Worm (Caenorhabditis elegans) whole organism, L1 larva: ENCODE data around the gene srh-24.
A peak's percentile ranks its signal among the peaks of the same experiment; 100 is the strongest.

Experiments
- F16B12.6 ChIP-seq: fragments of 150-350 bp; optimal IDR thresholded peaks from 2 replicates; lab custom pipeline; 2014; ENCODE audit warnings: missing biosample characterization, missing genetic modification characterization
- aha-1 ChIP-seq: fragments of 150-350 bp; optimal IDR thresholded peaks from 2 replicates; lab custom pipeline; 2014; ENCODE audit warnings: missing biosample characterization, missing genetic modification characterization
- ama-1 ChIP-seq: fragments of 150-350 bp; optimal IDR thresholded peaks from 2 replicates; lab custom pipeline; 2014
- blmp-1 ChIP-seq: fragments of 150-350 bp; optimal IDR thresholded peaks from 2 replicates; lab custom pipeline; 2014; ENCODE audit warnings: missing biosample characterization, missing genetic modification characterization
- ceh-82 ChIP-seq, 3 experiments: fragments of 150-350 bp in 1 of 3; sonication (generic microtip) in 2 of 3; optimal IDR thresholded peaks; 2 replicates each; lab custom pipeline; 2014 to 2017; ENCODE audit warnings: missing biosample characterization in 3 of 3, missing genetic modification characterization in 3 of 3
- ces-1 ChIP-seq: fragments of 150-350 bp; optimal IDR thresholded peaks from 2 replicates; lab custom pipeline; 2014; ENCODE audit warnings: missing biosample characterization, missing genetic modification reagents, missing genetic modification characterization
- dpl-1 ChIP-seq, 3 experiments: fragments of 150-350 bp in 2 of 3; sonication (generic microtip) in 1 of 3; optimal IDR thresholded peaks; 2 replicates each; lab custom pipeline; 2014 to 2017; ENCODE audit warnings: missing biosample characterization in 3 of 3, missing genetic modification characterization in 3 of 3, missing genetic modification reagents in 3 of 3
- dsc-1 ChIP-seq: sonication (generic microtip); optimal IDR thresholded peaks from 2 replicates; lab custom pipeline; 2016; ENCODE audit warnings: mild to moderate bottlenecking, missing genetic modification characterization, missing compliant biosample characterization
- elt-2 ChIP-seq: sonication (generic microtip); optimal IDR thresholded peaks from 2 replicates; lab custom pipeline; 2016; ENCODE audit warnings: missing genetic modification characterization, mild to moderate bottlenecking, inconsistent platforms, missing compliant biosample characterization, missing genetic modification reagents
- elt-3 ChIP-seq, 6 experiments: fragments of 150-350 bp in 1 of 6; sonication (generic microtip); optimal IDR thresholded peaks; 2 replicates each; lab custom pipeline; 2017 to 2018; ENCODE audit warnings: missing biosample characterization in 6 of 6, missing genetic modification characterization in 6 of 6, inconsistent platforms in 1 of 6
- fkh-10 ChIP-seq: sonication (generic microtip); optimal IDR thresholded peaks from 2 replicates; lab custom pipeline; 2017; ENCODE audit warnings: missing biosample characterization, missing genetic modification reagents, missing genetic modification characterization
- fkh-4 ChIP-seq: sonication (generic microtip); optimal IDR thresholded peaks from 2 replicates; lab custom pipeline; 2016; ENCODE audit warnings: missing compliant biosample characterization, missing genetic modification characterization, borderline replicate concordance
- fkh-8 ChIP-seq: sonication (generic microtip); optimal IDR thresholded peaks from 2 replicates; lab custom pipeline; 2016; ENCODE audit warnings: mild to moderate bottlenecking, missing genetic modification characterization, missing compliant biosample characterization
- fos-1 ChIP-seq: fragments of 150-350 bp; optimal IDR thresholded peaks from 2 replicates; lab custom pipeline; 2014; ENCODE audit warnings: missing biosample characterization, missing genetic modification characterization
- grh-1 ChIP-seq: fragments of 200-800 bp; sonication (Bioruptor generic); IDR thresholded peaks from 2 replicates; pipeline ENCODE4 v1.3.6; 2022; ENCODE audit warnings: missing genetic modification reagents, missing genetic modification characterization, missing compliant biosample characterization
- irx-1 ChIP-seq: sonication (generic microtip); optimal IDR thresholded peaks from 2 replicates; lab custom pipeline; 2016; ENCODE audit warnings: missing genetic modification characterization, missing compliant biosample characterization
- lin-13 ChIP-seq: fragments of 150-350 bp; optimal IDR thresholded peaks from 2 replicates; lab custom pipeline; 2014; ENCODE audit warnings: missing biosample characterization, missing genetic modification reagents, missing genetic modification characterization
- lin-14 ChIP-seq: fragments of 200-800 bp; sonication (Bioruptor generic); optimal IDR thresholded peaks from 2 replicates; lab custom pipeline; 2018; ENCODE audit warnings: mild to moderate bottlenecking, missing genetic modification characterization, moderate library complexity, missing compliant biosample characterization
- lin-35 ChIP-seq, 2 experiments: fragments of 150-350 bp; optimal IDR thresholded peaks; 2 replicates each; lab custom pipeline; 2014; ENCODE audit warnings: missing biosample characterization in 2 of 2, missing genetic modification characterization in 2 of 2, missing genetic modification reagents in 2 of 2
- lin-39 ChIP-seq: fragments of 150-350 bp; optimal IDR thresholded peaks from 2 replicates; lab custom pipeline; 2014; ENCODE audit warnings: missing biosample characterization, missing genetic modification reagents, missing genetic modification characterization
- lir-3 ChIP-seq: sonication (generic microtip); optimal IDR thresholded peaks from 2 replicates; lab custom pipeline; 2016; ENCODE audit warnings: mild to moderate bottlenecking, missing genetic modification characterization, moderate library complexity, missing compliant biosample characterization; ENCODE audit not compliant: poor library complexity
- lsy-2 ChIP-seq, 2 experiments: fragments of 150-350 bp; optimal IDR thresholded peaks; 2 replicates each; lab custom pipeline; 2014; ENCODE audit warnings: missing biosample characterization in 2 of 2, missing genetic modification characterization in 2 of 2
- mab-9 ChIP-seq: fragments of 200-800 bp; sonication (Bioruptor generic); IDR thresholded peaks from 2 replicates; pipeline ENCODE4 v1.3.6; 2022; ENCODE audit warnings: missing genetic modification reagents, missing genetic modification characterization, missing compliant biosample characterization
- nhr-11 ChIP-seq: fragments of 150-350 bp; optimal IDR thresholded peaks from 2 replicates; lab custom pipeline; 2014; ENCODE audit warnings: missing biosample characterization, missing genetic modification characterization
- nhr-19 ChIP-seq: fragments of 200-800 bp; sonication (Bioruptor generic); conservative IDR thresholded peaks from 2 replicates; pipeline ENCODE4 v1.3.6; 2022; ENCODE audit warnings: missing genetic modification characterization, missing compliant biosample characterization
- nhr-20 ChIP-seq: sonication (generic microtip); optimal IDR thresholded peaks from 2 replicates; lab custom pipeline; 2016; ENCODE audit warnings: mild to moderate bottlenecking, missing genetic modification characterization, missing compliant biosample characterization
- nhr-47 ChIP-seq: sonication (generic microtip); optimal IDR thresholded peaks from 2 replicates; lab custom pipeline; 2016; ENCODE audit warnings: mild to moderate bottlenecking, missing genetic modification characterization, moderate library complexity, missing compliant biosample characterization
- nhr-76 ChIP-seq: sonication (generic microtip); optimal IDR thresholded peaks from 2 replicates; lab custom pipeline; 2017; ENCODE audit warnings: missing biosample characterization, missing genetic modification characterization
- nhr-85 ChIP-seq: sonication (generic microtip); peaks from one replicate; lab custom pipeline; 2016; ENCODE audit warnings: missing genetic modification characterization, inconsistent platforms, missing compliant biosample characterization
- nhr-90 ChIP-seq: sonication (generic microtip); optimal IDR thresholded peaks from 2 replicates; lab custom pipeline; 2016; ENCODE audit warnings: mild to moderate bottlenecking, missing genetic modification characterization, missing compliant biosample characterization; ENCODE audit not compliant: poor library complexity
- pag-3 ChIP-seq: sonication (generic microtip); optimal IDR thresholded peaks from 2 replicates; lab custom pipeline; 2017; ENCODE audit warnings: missing genetic modification characterization, mild to moderate bottlenecking, missing compliant biosample characterization, antibody characterized with exemption, borderline replicate concordance; ENCODE audit not compliant: insufficient read depth
- pax-3 ChIP-seq: fragments of 200-800 bp; sonication (Bioruptor generic); optimal IDR thresholded peaks from 2 replicates; lab custom pipeline; 2018; ENCODE audit warnings: mild to moderate bottlenecking, missing genetic modification characterization, moderate library complexity, missing compliant biosample characterization
- pqm-1 ChIP-seq: sonication (generic microtip); optimal IDR thresholded peaks from 3 replicates; lab custom pipeline; 2017; ENCODE audit warnings: missing biosample characterization, missing genetic modification characterization
- rnt-1 ChIP-seq: sonication (generic microtip); optimal IDR thresholded peaks from 2 replicates; lab custom pipeline; 2016; ENCODE audit warnings: mild to moderate bottlenecking, missing genetic modification characterization, moderate library complexity, missing compliant biosample characterization
- skn-1 ChIP-seq: fragments of 150-350 bp; optimal IDR thresholded peaks from 2 replicates; lab custom pipeline; 2014; ENCODE audit warnings: missing biosample characterization, missing genetic modification characterization
- snpc-4 ChIP-seq: fragments of 150-350 bp; optimal IDR thresholded peaks from 2 replicates; lab custom pipeline; 2014; ENCODE audit warnings: missing biosample characterization, missing genetic modification characterization
- sptf-1 ChIP-seq: fragments of 150-350 bp; optimal IDR thresholded peaks from 2 replicates; lab custom pipeline; 2014; ENCODE audit warnings: missing biosample characterization, missing genetic modification characterization
- swsn-7 ChIP-seq: sonication (generic microtip); optimal IDR thresholded peaks from 2 replicates; lab custom pipeline; 2016; ENCODE audit warnings: missing genetic modification characterization, missing compliant biosample characterization
- tbx-2 ChIP-seq: sonication (generic microtip); optimal IDR thresholded peaks from 2 replicates; lab custom pipeline; 2016; ENCODE audit warnings: missing genetic modification characterization, missing compliant biosample characterization
- tlp-1 ChIP-seq: fragments of 150-350 bp; optimal IDR thresholded peaks from 2 replicates; lab custom pipeline; 2014; ENCODE audit warnings: missing biosample characterization, missing genetic modification characterization
- unc-130 ChIP-seq: fragments of 150-350 bp; optimal IDR thresholded peaks from 2 replicates; lab custom pipeline; 2017; ENCODE audit warnings: missing biosample characterization, missing genetic modification characterization, inconsistent platforms
- unc-30 ChIP-seq: sonication (generic microtip); optimal IDR thresholded peaks from 2 replicates; lab custom pipeline; 2017; ENCODE audit warnings: missing biosample characterization, missing genetic modification characterization
- unc-86 ChIP-seq: sonication (generic microtip); optimal IDR thresholded peaks from 2 replicates; lab custom pipeline; 2016; ENCODE audit warnings: missing genetic modification characterization, missing compliant biosample characterization
- unc-98 ChIP-seq: fragments of 200-800 bp; sonication (Bioruptor generic); IDR thresholded peaks from 2 replicates; pipeline ENCODE4 v1.3.6; 2022; ENCODE audit warnings: missing genetic modification characterization, missing compliant biosample characterization
- xbp-1 ChIP-seq: sonication (generic microtip); optimal IDR thresholded peaks from 2 replicates; lab custom pipeline; 2016; ENCODE audit warnings: missing genetic modification characterization, missing compliant biosample characterization
- zag-1 ChIP-seq: fragments of 150-350 bp; optimal IDR thresholded peaks from 2 replicates; lab custom pipeline; 2014; ENCODE audit warnings: missing biosample characterization, missing genetic modification characterization
- ztf-11 ChIP-seq, 2 experiments: sonication (generic microtip); optimal IDR thresholded peaks; 2 replicates each; lab custom pipeline; 2016 to 2017; ENCODE audit warnings: missing genetic modification characterization in 2 of 2, missing biosample characterization in 1 of 2, missing compliant biosample characterization in 1 of 2

Gene srh-24

DNA sequence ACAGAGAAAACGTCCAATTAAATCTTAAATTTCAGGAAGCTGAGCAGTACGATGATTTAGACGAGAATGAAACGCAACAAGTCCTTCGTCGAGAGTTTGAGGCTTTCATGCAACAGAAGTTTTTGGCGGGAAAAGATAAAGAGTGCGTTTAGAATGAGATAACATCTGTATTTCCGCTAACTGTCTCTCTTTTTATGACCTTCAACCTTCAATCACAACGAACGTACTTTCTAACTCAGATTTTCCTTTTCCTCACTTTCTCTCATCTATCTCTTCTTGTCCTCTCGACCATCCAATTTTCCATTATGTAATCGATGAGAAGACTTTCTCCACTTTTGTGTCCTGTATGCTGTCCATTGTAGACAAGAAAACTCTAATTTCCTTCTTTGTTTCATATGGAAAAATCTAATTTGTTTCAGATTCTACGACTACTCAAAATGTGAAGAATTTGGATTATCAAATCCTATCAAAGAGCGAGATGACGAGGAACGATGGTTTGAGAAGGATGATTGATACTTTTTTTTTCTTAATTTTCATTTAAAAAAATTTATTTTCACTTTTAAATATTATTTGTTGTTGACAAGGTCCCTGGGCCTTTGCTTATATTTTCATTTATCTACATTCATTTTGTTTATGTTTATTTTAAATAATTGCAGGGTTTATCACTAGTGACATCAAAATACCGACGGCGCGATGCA lies 2.6 kb upstream of the srh-24 start, which contains the start of gene sao-1:
TSS of gene sao-1 (plus strand) at position 648 of the 698 bp plus-strand sequence.
- TF ChIP-seq fos-1: no peak
- no peak for TF ChIP-seq tbx-2
- peak; percentile 56 for TF ChIP-seq lin-14
- no peak for TF ChIP-seq fkh-4
- TF ChIP-seq elt-3 (tag; optimal IDR thresholded peaks at IDR 0.05; lab: Kevin White, UChicago): peak in 2 of 6 experiments; percentile 10 to 20
- TF ChIP-seq ama-1 (lab: Kevin White, UChicago): no peak
- peak; percentile 98 for TF ChIP-seq blmp-1 (tag; lab: Kevin White, UChicago)
- TF ChIP-seq nhr-85 (tag; lab: Kevin White, UChicago): peak; percentile 81
- no peak for TF ChIP-seq skn-1 (tag; lab: Kevin White, UChicago)
- no peak for TF ChIP-seq grh-1 (GFP tag; lab: Robert Waterston, UW)

DNA sequence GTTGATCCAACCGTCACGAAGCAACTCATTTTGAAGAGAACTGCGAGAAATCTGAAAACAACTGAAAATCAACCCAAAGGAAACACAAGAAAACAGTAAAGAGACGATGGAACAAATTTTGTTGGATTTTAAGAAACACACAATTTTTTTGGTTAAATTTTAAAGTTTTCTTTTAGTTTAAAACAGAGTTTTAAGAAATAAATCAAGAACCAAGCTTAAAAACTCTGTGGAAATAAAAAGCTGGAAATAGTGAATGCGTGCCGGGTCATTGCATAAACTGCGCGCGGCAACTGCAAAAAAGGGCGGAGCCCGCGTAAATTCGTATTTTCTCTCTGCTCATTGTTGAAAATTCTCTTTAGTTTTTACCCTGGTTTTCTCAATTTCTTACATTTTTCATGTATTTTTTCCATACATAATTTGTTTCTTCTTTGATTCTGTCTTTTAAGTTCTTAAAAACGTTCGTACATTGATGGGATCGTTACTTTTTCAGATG lies 1.2 kb upstream of the srh-24 start, which contains the start of the genes algn-13 and R10D12.13:
TSS of gene algn-13 (minus strand) at position 51 of the 493 bp plus-strand sequence.
TSS of gene R10D12.13 (plus strand) at position 491 of the 493 bp plus-strand sequence.
- TF ChIP-seq dsc-1 (tag; lab: Kevin White, UChicago): peak; percentile 65
- peak; percentile 60 for TF ChIP-seq nhr-20
- peak; percentile 27 to 34 for TF ChIP-seq ztf-11 (tag; optimal IDR thresholded peaks at IDR 0.05; lab: Kevin White, UChicago)
- TF ChIP-seq pag-3: no peak
- peak; percentile 51 to 54 (median 52) for TF ChIP-seq ceh-82 (tag; optimal IDR thresholded peaks at IDR 0.05; lab: Kevin White, UChicago)
- no peak for TF ChIP-seq ces-1 (GFP tag; lab: Kevin White, UChicago)
- peak; percentile 64 for TF ChIP-seq nhr-47 (tag; lab: Kevin White, UChicago)
- TF ChIP-seq lin-35 (GFP tag; optimal IDR thresholded peaks at IDR 0.05; lab: Kevin White, UChicago): peak; percentile 60 to 63
- TF ChIP-seq fkh-10 (GFP tag; lab: Kevin White, UChicago): no peak
- TF ChIP-seq lin-14: peak; percentile 42
- peak; percentile 69 for TF ChIP-seq snpc-4 (tag; lab: Kevin White, UChicago)
- TF ChIP-seq nhr-90 (tag; lab: Kevin White, UChicago): peak; percentile 65
- TF ChIP-seq rnt-1 (tag; lab: Kevin White, UChicago): peak; percentile 82
- peak; percentile 34 for TF ChIP-seq nhr-76 (tag; lab: Kevin White, UChicago)
- peak; percentile 9 for TF ChIP-seq F16B12.6 (tag; lab: Kevin White, UChicago)
- peak; percentile 53 for TF ChIP-seq elt-2 (tag; lab: Kevin White, UChicago)
- TF ChIP-seq fkh-8 (tag; lab: Kevin White, UChicago): peak; percentile 5
- TF ChIP-seq xbp-1 (tag; lab: Kevin White, UChicago): peak; percentile 40
- peak; percentile 41 for TF ChIP-seq lir-3 (tag; lab: Kevin White, UChicago)
- peak; percentile 8 for TF ChIP-seq irx-1 (tag; lab: Kevin White, UChicago)
- no peak for TF ChIP-seq pax-3 (tag; lab: Kevin White, UChicago)
- TF ChIP-seq tlp-1: no peak
- TF ChIP-seq lsy-2 (tag; optimal IDR thresholded peaks at IDR 0.05; lab: Kevin White, UChicago): peak; percentile 59 to 67
- peak; percentile 36 for TF ChIP-seq tbx-2
- TF ChIP-seq unc-98: no peak
- peak; percentile 49 for TF ChIP-seq blmp-1 (tag; lab: Kevin White, UChicago)
- peak; percentile 59 for TF ChIP-seq lin-13 (GFP tag; lab: Kevin White, UChicago)
- TF ChIP-seq unc-30 (tag; lab: Kevin White, UChicago): no peak
- TF ChIP-seq unc-130 (tag; lab: Kevin White, UChicago): peak; percentile 75
- 0 out of 2 replicates have a peak, but pooled peaks have one; percentile 26 for TF ChIP-seq grh-1 (GFP tag; lab: Robert Waterston, UW)
- peak; percentile 59 for TF ChIP-seq skn-1 (tag; lab: Kevin White, UChicago)
- TF ChIP-seq aha-1: no peak
- TF ChIP-seq unc-86: peak; percentile 14
- peak; percentile 64 for TF ChIP-seq swsn-7 (tag; lab: Kevin White, UChicago)
- peak; percentile 43 for TF ChIP-seq lin-39 (tag; lab: Kevin White, UChicago)
- no peak for TF ChIP-seq mab-9 (GFP tag; lab: Robert Waterston, UW)
- no peak for TF ChIP-seq fkh-4
- peak; percentile 64 to 71 (median 67) for TF ChIP-seq dpl-1 (GFP tag; optimal IDR thresholded peaks at IDR 0.05; lab: Kevin White, UChicago)
- TF ChIP-seq nhr-11 (tag; lab: Kevin White, UChicago): peak; percentile 30
- no peak for TF ChIP-seq pqm-1 (tag; lab: Kevin White, UChicago)
- TF ChIP-seq nhr-85 (tag; lab: Kevin White, UChicago): peak; percentile 74
- TF ChIP-seq sptf-1 (tag; lab: Kevin White, UChicago): no peak
- no peak for TF ChIP-seq zag-1 (tag; lab: Kevin White, UChicago)
- peak; percentile 52 for TF ChIP-seq nhr-19
- TF ChIP-seq elt-3 (tag; optimal IDR thresholded peaks at IDR 0.05; lab: Kevin White, UChicago): peak in 1 of 6 experiments; percentile 31
